Fruit fly (Drosophila melanogaster) Kc167 (cell line): ENCODE measurements around the gene GluRIIC.

Experiments
- Myc ChIP-seq: fragments of >200 bp; optimal IDR thresholded peaks from 2 replicates; lab custom pipeline; 2017; ENCODE audit warnings: missing external identifiers
- Sin3A ChIP-seq: fragments of >200 bp; optimal IDR thresholded peaks from 2 replicates; lab custom pipeline; 2018; ENCODE audit warnings: missing external identifiers
- h ChIP-seq: fragments of >200 bp; optimal IDR thresholded peaks from 3 replicates; lab custom pipeline; 2018; ENCODE audit warnings: missing external identifiers
- insv ChIP-seq: fragments of >200 bp; optimal IDR thresholded peaks from 3 replicates; lab custom pipeline; 2018; ENCODE audit warnings: missing external identifiers
- psq ChIP-seq: fragments of >200 bp; optimal IDR thresholded peaks from 2 replicates; lab custom pipeline; 2017; ENCODE audit warnings: missing external identifiers

dm6 chr2L:877002-877401 lies 36.9 kb upstream of the GluRIIC start, which contains the start of gene ninaA:
- TF ChIP-seq Sin3A, result no peak
- no peak for TF ChIP-seq psq (lab: Kevin White, UChicago)
- TF ChIP-seq Myc (lab: Kevin White, UChicago), result no peak
- no peak for TF ChIP-seq h (lab: Kevin White, UChicago)
- TF ChIP-seq insv (lab: Kevin White, UChicago), result no peak
